Worm (Caenorhabditis elegans) whole organism, late embryonic: Measurements from ENCODE around the gene mig-6.

Source experiments
- ahr-1 ChIP-seq: sonication (generic microtip); optimal IDR thresholded peaks from 2 replicates; lab custom pipeline; 2016; ENCODE audit warnings: missing genetic modification characterization, missing compliant biosample characterization
- ama-1 ChIP-seq: fragments of 150-350 bp; optimal IDR thresholded peaks from 2 replicates; lab custom pipeline; 2014
- ceh-22 ChIP-seq: sonication (generic microtip); optimal IDR thresholded peaks from 2 replicates; lab custom pipeline; 2017; ENCODE audit warnings: missing biosample characterization, missing genetic modification characterization
- dmd-4 ChIP-seq: sonication (generic microtip); optimal IDR thresholded peaks from 2 replicates; lab custom pipeline; 2016; ENCODE audit warnings: borderline replicate concordance, missing genetic modification characterization, missing compliant biosample characterization
- hlh-13 ChIP-seq: fragments of 200-800 bp; sonication (Bioruptor generic); optimal IDR thresholded peaks from 2 replicates; lab custom pipeline; 2018; ENCODE audit warnings: mild to moderate bottlenecking, missing genetic modification characterization, missing compliant biosample characterization
- hlh-6 ChIP-seq: sonication (generic microtip); optimal IDR thresholded peaks from 2 replicates; lab custom pipeline; 2016; ENCODE audit warnings: missing genotype, missing genetic modification characterization, missing compliant biosample characterization
- nhr-11 ChIP-seq: fragments of 150-350 bp; optimal IDR thresholded peaks from 2 replicates; lab custom pipeline; 2014; ENCODE audit warnings: missing biosample characterization, missing genetic modification characterization
- nhr-232 ChIP-seq: sonication (generic microtip); optimal IDR thresholded peaks from 2 replicates; lab custom pipeline; 2016; ENCODE audit warnings: missing genetic modification characterization, missing compliant biosample characterization
- pros-1 ChIP-seq: fragments of 150-350 bp; optimal IDR thresholded peaks from 2 replicates; lab custom pipeline; 2014; ENCODE audit warnings: missing biosample characterization, missing genetic modification reagents, missing genetic modification characterization

DNA sequence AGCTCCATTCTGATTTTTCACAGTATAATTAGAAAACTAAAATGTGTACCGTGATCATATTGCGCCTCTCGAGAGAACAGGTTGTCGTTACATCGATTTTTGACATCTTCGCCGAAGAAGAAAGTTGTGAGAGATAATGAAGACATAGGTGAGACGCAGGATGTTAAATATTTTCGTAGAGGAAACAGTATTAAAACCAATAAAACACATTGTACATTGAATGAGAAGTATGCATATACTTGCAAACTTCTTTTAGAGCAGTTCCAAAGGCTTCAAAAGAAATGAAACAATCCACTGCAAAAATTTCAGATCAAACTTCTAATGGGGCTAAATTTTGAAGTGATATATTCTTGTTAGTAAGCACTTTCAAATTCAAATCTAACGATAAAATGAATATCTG, 43.7 kb downstream of the mig-6 start, which contains the start of gene nipi-4:
- TF ChIP-seq pros-1 (tag; lab: Kevin White, UChicago) = no peak
- TF ChIP-seq nhr-11 = no peak
- TF ChIP-seq hlh-6 (tag; lab: Kevin White, UChicago) = no peak
- TF ChIP-seq dmd-4 (tag; lab: Kevin White, UChicago) = no peak
- no peak for TF ChIP-seq ama-1 (lab: Kevin White, UChicago)
- TF ChIP-seq hlh-13 = no peak
- no peak for TF ChIP-seq ahr-1
- TF ChIP-seq ceh-22 = no peak
- TF ChIP-seq nhr-232 (tag; lab: Kevin White, UChicago) = no peak
